Fruit fly (Drosophila melanogaster): ENCODE data around the gene CG45080.

Gene CG45080

dm6 chr3R:13305318-13305899 lies 13.7 kb downstream of the CG45080 start (continued):
- TF ChIP-seq CG17802 (tag; optimal IDR thresholded peaks at IDR 0.05) (peak; percentile 21), cas (GFP tag; IDR thresholded peaks at IDR 0.05) (no peak), Hr78 (GFP tag; optimal IDR thresholded peaks at IDR 0.05) (peak in 1 of 2 experiments; percentile 29), unpg (GFP tag; optimal IDR thresholded peaks at IDR 0.05) (peak; percentile 52), CG2712 (tag; optimal IDR thresholded peaks at IDR 0.05) (peak; percentile 84), C15 (GFP tag; IDR thresholded peaks at IDR 0.05) (no peak), CG12391 (tag; optimal IDR thresholded peaks at IDR 0.05) (peak; percentile 66), vvl (GFP tag; IDR thresholded peaks at IDR 0.05) (0 out of 2 replicates have a peak, but pooled peaks have one; percentile 26), Lpt (GFP tag; optimal IDR thresholded peaks at IDR 0.05) (no peak), gem (tag; optimal IDR thresholded peaks at IDR 0.05) (peak; percentile 82), nmo (GFP tag; optimal IDR thresholded peaks at IDR 0.05) (peak; percentile 77), CG1792 (GFP tag; optimal IDR thresholded peaks at IDR 0.05) (no peak), D19A (tag; optimal IDR thresholded peaks at IDR 0.05) (peak; percentile 62), CoRest (tag; optimal IDR thresholded peaks at IDR 0.05) (peak; percentile 72), gsb (GFP tag; IDR thresholded peaks at IDR 0.05) (no peak), CG8089 (GFP tag; optimal IDR thresholded peaks at IDR 0.05) (no peak), CG12219 (GFP tag; optimal IDR thresholded peaks at IDR 0.05) (no peak), CG10462 (GFP tag; optimal IDR thresholded peaks at IDR 0.05) (no peak), Myb (GFP tag; optimal IDR thresholded peaks at IDR 0.05) (no peak), CG11093 (GFP tag; IDR thresholded peaks at IDR 0.05) (0 out of 3 replicates have a peak, but pooled peaks have one; percentile 36), grau (tag; optimal IDR thresholded peaks at IDR 0.05) (peak; percentile 62), CG33213 (GFP tag; optimal IDR thresholded peaks at IDR 0.05) (no peak), Bteb2 (GFP tag; optimal IDR thresholded peaks at IDR 0.05) (no peak), CG8478 (optimal IDR thresholded peaks at IDR 0.05) (no peak), CG12071 (GFP tag; optimal IDR thresholded peaks at IDR 0.05) (no peak), oc (tag; optimal IDR thresholded peaks at IDR 0.05) (peak; percentile 36), her (GFP tag; optimal IDR thresholded peaks at IDR 0.05) (no peak), sens (GFP tag) (peak; percentile 83), Doc2 (GFP tag; IDR thresholded peaks at IDR 0.05) (no peak), bigmax (GFP tag; optimal IDR thresholded peaks at IDR 0.05) (no peak), ash1 (GFP tag; optimal IDR thresholded peaks at IDR 0.05) (no peak), cad (GFP tag; optimal IDR thresholded peaks at IDR 0.05) (no peak), CG11504 (tag; optimal IDR thresholded peaks at IDR 0.05) (peak; percentile 75), insv (GFP tag; optimal IDR thresholded peaks at IDR 0.05) (no peak), Oaz (GFP tag; IDR thresholded peaks at IDR 0.05) (no peak), Eip74EF (GFP tag; optimal IDR thresholded peaks at IDR 0.05) (peak in 1 of 2 experiments; percentile 45), NC2β (GFP tag; optimal IDR thresholded peaks at IDR 0.05) (no peak), CG13775 (GFP tag; optimal IDR thresholded peaks at IDR 0.05) (peak; percentile 3), CG7357 (GFP tag; IDR thresholded peaks at IDR 0.05) (no peak), CG10431 (GFP tag; optimal IDR thresholded peaks at IDR 0.05) (peak; percentile 62), CG9437 (GFP tag; optimal IDR thresholded peaks at IDR 0.05) (peak; percentile 48), CG7786 (GFP tag; optimal IDR thresholded peaks at IDR 0.05) (no peak), ab (GFP tag; optimal IDR thresholded peaks at IDR 0.05) (no peak), seq (GFP tag; IDR thresholded peaks at IDR 0.05) (0 out of 2 replicates have a peak, but pooled peaks have one; percentile 26), MTF-1 (GFP tag; optimal IDR thresholded peaks at IDR 0.05; ENCODE audit: borderline replicate concordance) (no peak), CG4820 (GFP tag; optimal IDR thresholded peaks at IDR 0.05) (peak; percentile 36), CG13624 (GFP tag; optimal IDR thresholded peaks at IDR 0.05) (no peak), CG6254 (GFP tag; optimal IDR thresholded peaks at IDR 0.05) (peak; percentile 52), Sox100B (GFP tag; optimal IDR thresholded peaks at IDR 0.05) (peak; percentile 70), CG4404 (GFP tag; IDR thresholded peaks at IDR 0.05) (no peak)
